Worm (Caenorhabditis elegans) whole organism, early embryonic: Measurements from ENCODE around the gene lep-2.

ENCODE experiments used
- B0310.2 ChIP-seq: sonication (generic microtip); optimal IDR thresholded peaks from 2 replicates; lab custom pipeline; 2016; ENCODE audit warnings: mild to moderate bottlenecking, missing genetic modification characterization, missing compliant biosample characterization
- F13C5.2 ChIP-seq: sonication (generic microtip); optimal IDR thresholded peaks from 2 replicates; lab custom pipeline; 2017; ENCODE audit warnings: mild to moderate bottlenecking, missing genetic modification characterization, inconsistent platforms, missing compliant biosample characterization
- aly-1 ChIP-seq: sonication (generic microtip); optimal IDR thresholded peaks from 2 replicates; lab custom pipeline; 2016; ENCODE audit warnings: missing genetic modification characterization, missing compliant biosample characterization
- ama-1 ChIP-seq: fragments of 150-350 bp; optimal IDR thresholded peaks from 2 replicates; lab custom pipeline; 2014
- ceh-13 ChIP-seq: fragments of 200-800 bp; sonication (Bioruptor generic); optimal IDR thresholded peaks from 2 replicates; lab custom pipeline; 2018; ENCODE audit warnings: mild to moderate bottlenecking, missing genetic modification characterization, missing compliant biosample characterization
- ceh-36 ChIP-seq: sonication (generic microtip); optimal IDR thresholded peaks from 2 replicates; lab custom pipeline; 2016; ENCODE audit warnings: missing genetic modification characterization, inconsistent platforms, missing compliant biosample characterization
- ets-7 ChIP-seq: sonication (generic microtip); optimal IDR thresholded peaks from 2 replicates; lab custom pipeline; 2016; ENCODE audit warnings: missing genotype, missing genetic modification characterization, missing compliant biosample characterization
- flt-1 ChIP-seq: fragments of 200-800 bp; sonication (Bioruptor generic); IDR thresholded peaks from 2 replicates; pipeline ENCODE4 v1.3.6; 2022; ENCODE audit warnings: missing genetic modification characterization, missing compliant biosample characterization
- hmbx-1 ChIP-seq: sonication (generic microtip); optimal IDR thresholded peaks from 2 replicates; lab custom pipeline; 2016; ENCODE audit warnings: mild to moderate bottlenecking, missing genetic modification characterization, missing compliant biosample characterization
- hmg-4 ChIP-seq: fragments of 200-800 bp; sonication (Bioruptor generic); optimal IDR thresholded peaks from 2 replicates; lab custom pipeline; 2018; ENCODE audit warnings: mild to moderate bottlenecking, missing genetic modification characterization, missing compliant biosample characterization
- hnd-1 ChIP-seq: sonication (generic microtip); optimal IDR thresholded peaks from 2 replicates; lab custom pipeline; 2016; ENCODE audit warnings: missing genetic modification characterization, missing compliant biosample characterization
- pes-1 ChIP-seq: fragments of 200-800 bp; sonication (Bioruptor generic); IDR thresholded peaks from 2 replicates; pipeline ENCODE4 v1.3.6; 2022; ENCODE audit warnings: missing genetic modification reagents, missing genetic modification characterization, missing compliant biosample characterization
- scrt-1 ChIP-seq: fragments of 200-800 bp; sonication (Bioruptor generic); IDR thresholded peaks from 2 replicates; pipeline ENCODE4 v1.3.6; 2022; ENCODE audit warnings: missing genetic modification characterization, missing compliant biosample characterization
- sea-1 ChIP-seq: fragments of 200-800 bp; sonication (Bioruptor generic); conservative IDR thresholded peaks from 2 replicates; pipeline ENCODE4 v1.3.6; 2022; ENCODE audit warnings: missing genetic modification characterization, missing compliant biosample characterization
- tbx-11 ChIP-seq: fragments of 200-800 bp; sonication (Bioruptor generic); IDR thresholded peaks from 2 replicates; pipeline ENCODE4 v1.3.6; 2022; ENCODE audit warnings: missing genetic modification characterization, missing compliant biosample characterization
- tbx-37 ChIP-seq: fragments of 200-800 bp; sonication (Bioruptor generic); conservative IDR thresholded peaks from 2 replicates; pipeline ENCODE4 v1.3.6; 2022; ENCODE audit warnings: missing genetic modification reagents, missing genetic modification characterization, missing compliant biosample characterization
- tra-4 ChIP-seq: sonication (generic microtip); optimal IDR thresholded peaks from 2 replicates; lab custom pipeline; 2017; ENCODE audit warnings: missing genetic modification characterization, missing compliant biosample characterization

Gene lep-2

DNA sequence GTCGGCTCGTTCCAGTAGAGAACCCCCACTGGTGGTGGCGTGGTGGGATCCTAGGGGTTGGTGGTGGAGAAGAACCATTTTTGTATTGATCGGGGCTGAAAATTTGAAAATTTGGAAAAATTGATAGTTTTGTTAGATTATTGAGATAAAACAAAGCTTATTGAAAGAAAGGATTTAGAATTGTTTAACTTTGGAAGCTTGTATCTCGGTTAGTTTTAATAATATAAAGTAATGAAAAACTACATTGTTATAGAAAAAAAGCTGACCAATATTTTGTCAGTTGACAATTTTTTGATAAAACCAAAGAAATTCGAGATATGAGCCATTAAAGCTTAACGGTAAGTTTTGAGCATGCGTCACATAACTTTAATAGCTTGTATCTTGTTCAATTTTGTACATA lies 37.9 kb downstream of the lep-2 start, which contains the start of gene abhd-14:
TSS of gene abhd-14 (minus strand) at position 101 of the 400 bp plus-strand sequence.
- no peak for TF ChIP-seq ets-7 (tag; lab: Kevin White, UChicago)

- TF ChIP-seq scrt-1 (GFP tag; lab: Robert Waterston, UW) = no peak
- no peak for TF ChIP-seq hnd-1 (tag; lab: Kevin White, UChicago)
- no peak for TF ChIP-seq pes-1 (GFP tag; lab: Robert Waterston, UW)
- no peak for TF ChIP-seq ets-7 (tag; lab: Kevin White, UChicago)
- no peak for TF ChIP-seq flt-1 (GFP tag; lab: Robert Waterston, UW)
- no peak for TF ChIP-seq hmg-4
- no peak for TF ChIP-seq hmbx-1 (tag; lab: Kevin White, UChicago)
- TF ChIP-seq tbx-37 (GFP tag; lab: Robert Waterston, UW) = no peak
- TF ChIP-seq tra-4 (tag; lab: Kevin White, UChicago) = no peak
- TF ChIP-seq ceh-13 = no peak
- TF ChIP-seq ama-1 (lab: Kevin White, UChicago) = no peak
- TF ChIP-seq tbx-11 (GFP tag; lab: Robert Waterston, UW) = no peak
- TF ChIP-seq aly-1 = no peak
- no peak for TF ChIP-seq F13C5.2
- no peak for TF ChIP-seq B0310.2
- TF ChIP-seq ceh-36 = no peak
- no peak for TF ChIP-seq sea-1 (GFP tag; lab: Robert Waterston, UW)
Measured at ce11 chrIV:1035108-1035507, 43.0 kb downstream of the lep-2 start.

- TF ChIP-seq ama-1 (lab: Kevin White, UChicago) = no peak
- TF ChIP-seq scrt-1 (GFP tag; lab: Robert Waterston, UW) = no peak
- no peak for TF ChIP-seq hnd-1 (tag; lab: Kevin White, UChicago)
- TF ChIP-seq tbx-11 (GFP tag; lab: Robert Waterston, UW) = no peak
- no peak for TF ChIP-seq ets-7 (tag; lab: Kevin White, UChicago)
- no peak for TF ChIP-seq pes-1 (GFP tag; lab: Robert Waterston, UW)
- no peak for TF ChIP-seq F13C5.2
- TF ChIP-seq B0310.2 = no peak
- TF ChIP-seq hmg-4 = no peak
- TF ChIP-seq hmbx-1 (tag; lab: Kevin White, UChicago) = no peak
- no peak for TF ChIP-seq tbx-37 (GFP tag; lab: Robert Waterston, UW)
- TF ChIP-seq ceh-13 = no peak
- TF ChIP-seq flt-1 (GFP tag; lab: Robert Waterston, UW) = no peak
- TF ChIP-seq tra-4 (tag; lab: Kevin White, UChicago) = no peak
Measured at ce11 chrIV:1038516-1038915, 46.4 kb downstream of the lep-2 start.

- no peak for TF ChIP-seq pes-1 (GFP tag; lab: Robert Waterston, UW)
- TF ChIP-seq hmg-4 = no peak
- no peak for TF ChIP-seq tra-4 (tag; lab: Kevin White, UChicago)
Measured at ce11 chrIV:1040537-1040936, 48.5 kb downstream of the lep-2 start.

ce11 chrIV:1044287-1044686 lies 52.2 kb downstream of the lep-2 start, which contains the start of gene Y55F3AM.11:
Y55F3AM.11 (minus strand) TSS chrIV:1044387.
- TF ChIP-seq F13C5.2 (no peak), pes-1 (GFP tag; lab: Robert Waterston, UW) (no peak), tra-4 (tag; lab: Kevin White, UChicago) (no peak), ama-1 (lab: Kevin White, UChicago) (no peak), hnd-1 (tag; lab: Kevin White, UChicago) (no peak), scrt-1 (GFP tag; lab: Robert Waterston, UW) (no peak), hmbx-1 (tag; lab: Kevin White, UChicago) (no peak), tbx-11 (GFP tag; lab: Robert Waterston, UW) (no peak), tbx-37 (GFP tag; lab: Robert Waterston, UW) (no peak), B0310.2 (no peak), flt-1 (GFP tag; lab: Robert Waterston, UW) (no peak), ets-7 (tag; lab: Kevin White, UChicago) (no peak)

DNA sequence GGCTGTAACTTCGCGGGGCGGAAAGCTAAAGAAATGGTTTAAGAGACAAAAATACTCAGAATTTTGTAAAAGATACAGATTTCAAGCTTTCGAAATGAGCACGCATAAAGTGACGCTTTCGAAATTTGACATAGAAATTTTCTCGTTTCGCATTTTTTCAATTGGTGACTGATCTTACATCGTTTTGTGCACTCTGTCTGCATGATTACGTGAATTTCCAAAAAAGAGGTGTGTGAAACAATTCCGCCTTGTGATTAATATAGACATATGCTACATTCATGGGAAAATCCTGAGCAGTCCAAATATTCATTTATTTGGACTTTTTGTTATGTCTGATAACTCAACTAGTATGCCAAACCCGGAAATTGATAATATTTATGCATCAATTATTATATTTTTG lies 53.6 kb downstream of the lep-2 start, which contains the start of gene srx-12:
TSS of gene srx-12 (plus strand) at position 301 of the 400 bp plus-strand sequence.
- TF ChIP-seq pes-1 (GFP tag; lab: Robert Waterston, UW) (no peak), sea-1 (GFP tag; lab: Robert Waterston, UW) (no peak), tbx-37 (GFP tag; lab: Robert Waterston, UW) (no peak), ceh-13 (no peak), hnd-1 (tag; lab: Kevin White, UChicago) (no peak), flt-1 (GFP tag; lab: Robert Waterston, UW) (no peak), scrt-1 (GFP tag; lab: Robert Waterston, UW) (no peak), ets-7 (tag; lab: Kevin White, UChicago) (no peak), ama-1 (lab: Kevin White, UChicago) (no peak), hmg-4 (no peak), aly-1 (no peak), hmbx-1 (tag; lab: Kevin White, UChicago) (no peak), ceh-36 (no peak), tbx-11 (GFP tag; lab: Robert Waterston, UW) (no peak)

ce11 chrIV:1046996-1047395 lies 54.9 kb downstream of the lep-2 start:
- no peak for TF ChIP-seq tbx-11 (GFP tag; lab: Robert Waterston, UW)
- no peak for TF ChIP-seq pes-1 (GFP tag; lab: Robert Waterston, UW)
